Worm (Caenorhabditis elegans) whole organism, L4 larva: ENCODE measurements around the gene R13H7.2.

Experiments used
- ama-1 ChIP-seq: fragments of 150-350 bp; optimal IDR thresholded peaks from 2 replicates; lab custom pipeline; 2014; ENCODE audit warnings: inconsistent platforms, mixed read lengths
- daf-12 ChIP-seq: fragments of 150-350 bp; optimal IDR thresholded peaks from 2 replicates; lab custom pipeline; 2014; ENCODE audit warnings: missing biosample characterization, missing genetic modification reagents, missing genetic modification characterization
- fkh-10 ChIP-seq: fragments of 150-350 bp; optimal IDR thresholded peaks from 2 replicates; lab custom pipeline; 2014; ENCODE audit warnings: missing biosample characterization, missing genetic modification reagents, missing genetic modification characterization
- lin-13 ChIP-seq: fragments of 150-350 bp; optimal IDR thresholded peaks from 2 replicates; lab custom pipeline; 2014; ENCODE audit warnings: missing biosample characterization, missing genetic modification reagents, missing genetic modification characterization
- nhr-102 ChIP-seq: sonication (generic microtip); optimal IDR thresholded peaks from 2 replicates; lab custom pipeline; 2016; ENCODE audit warnings: mild to moderate bottlenecking, missing genetic modification characterization, moderate library complexity, missing compliant biosample characterization
- nhr-25 ChIP-seq: sonication (generic microtip); optimal IDR thresholded peaks from 2 replicates; lab custom pipeline; 2017; ENCODE audit warnings: missing genetic modification characterization, mild to moderate bottlenecking, missing compliant biosample characterization, antibody characterized with exemption, moderate library complexity, borderline replicate concordance; ENCODE audit not compliant: insufficient read depth
- pha-4 ChIP-seq, 2 experiments: fragments of 150-350 bp in 1 of 2; fragments of 200-800 bp in 1 of 2; sonication (Bioruptor generic) in 1 of 2; IDR thresholded peaks in 1 of 2; optimal IDR thresholded peaks in 1 of 2; 2 replicates each; pipeline versions ENCODE4 v1.3.6 to Lab custom; 2014 to 2022; ENCODE audit warnings: missing genetic modification characterization in 2 of 2, missing genetic modification reagents in 2 of 2, missing biosample characterization in 1 of 2, missing compliant biosample characterization in 1 of 2
- php-3 ChIP-seq: fragments of 200-800 bp; sonication (Bioruptor generic); IDR thresholded peaks from 2 replicates; pipeline ENCODE4 v1.3.6; 2022; ENCODE audit warnings: missing genetic modification reagents, missing genetic modification characterization, missing compliant biosample characterization
- rbr-2 ChIP-seq: sonication (generic microtip); optimal IDR thresholded peaks from 2 replicates; lab custom pipeline; 2016; ENCODE audit warnings: missing genotype, missing genetic modification characterization, missing compliant biosample characterization
- skn-1 ChIP-seq: fragments of 150-350 bp; optimal IDR thresholded peaks from 2 replicates; lab custom pipeline; 2014; ENCODE audit warnings: missing biosample characterization, missing genetic modification characterization
- unc-130 ChIP-seq: sonication (generic microtip); optimal IDR thresholded peaks from 2 replicates; lab custom pipeline; 2016; ENCODE audit warnings: missing genetic modification reagents, missing genetic modification characterization, missing compliant biosample characterization
- ztf-11 ChIP-seq: fragments of 150-350 bp; optimal IDR thresholded peaks from 2 replicates; lab custom pipeline; 2014; ENCODE audit warnings: missing biosample characterization, missing genetic modification characterization

DNA sequence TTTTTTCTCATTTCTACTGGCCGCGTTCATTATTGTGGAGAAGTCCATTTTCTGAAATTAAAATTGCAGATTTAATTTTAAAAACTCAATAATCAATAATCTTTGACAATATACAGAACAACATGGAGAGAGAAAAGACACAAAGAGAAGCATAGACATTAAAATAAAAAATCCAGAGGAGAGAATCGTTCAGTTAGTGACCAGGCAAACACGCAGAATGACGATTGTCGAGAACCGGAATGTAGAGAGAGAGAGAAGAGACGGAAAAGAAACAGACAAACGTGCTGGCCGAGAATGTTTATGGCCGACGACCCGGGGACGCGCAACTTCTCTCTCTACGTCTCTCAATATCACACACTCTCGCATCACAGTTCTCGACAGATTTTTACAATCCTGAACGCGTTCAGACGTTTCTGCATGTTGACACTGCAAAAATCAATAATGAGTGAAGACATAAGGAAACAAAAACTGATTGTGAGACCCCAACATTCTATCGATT is 28.5 kb upstream of the R13H7.2 start, which contains the start of the genes T05A12.3 and T05A12.4:
- no peak for TF ChIP-seq ama-1 (lab: Kevin White, UChicago)
- peak; percentile 86 for TF ChIP-seq unc-130
- no peak for TF ChIP-seq rbr-2 (tag; lab: Kevin White, UChicago)
- TF ChIP-seq lin-13 (GFP tag; lab: Kevin White, UChicago), result no peak
- TF ChIP-seq pha-4 (GFP tag; IDR thresholded peaks at IDR 0.05; lab: Robert Waterston, UW), result no peak
- no peak for TF ChIP-seq pha-4 (tag; optimal IDR thresholded peaks at IDR 0.05; lab: Kevin White, UChicago)
- no peak for TF ChIP-seq skn-1 (tag; lab: Kevin White, UChicago)
- no peak for TF ChIP-seq php-3 (GFP tag; lab: Robert Waterston, UW)
- no peak for TF ChIP-seq fkh-10 (GFP tag; lab: Kevin White, UChicago)
- TF ChIP-seq nhr-25 (tag; lab: Kevin White, UChicago), result no peak
- TF ChIP-seq nhr-102 (tag; lab: Kevin White, UChicago), result no peak
- no peak for TF ChIP-seq ztf-11 (tag; lab: Kevin White, UChicago)
- TF ChIP-seq daf-12 (tag; lab: Kevin White, UChicago), result no peak
